Fruit fly (Drosophila melanogaster) whole organism, pupa: ENCODE measurements around the gene CG33766.

Experiments used
- CG10348 ChIP-seq: fragments of 200-800 bp; sonication (Bioruptor generic); IDR thresholded peaks from 2 replicates; pipeline ENCODE4 v1.3.6; 2022; ENCODE audit warnings: missing biosample characterization, missing genetic modification characterization
- CG14655 ChIP-seq: fragments of 200-800 bp; sonication (Bioruptor generic); optimal IDR thresholded peaks from 3 replicates; lab custom pipeline; 2017; ENCODE audit warnings: mild to moderate bottlenecking, missing biosample characterization, missing genetic modification reagents, missing genetic modification characterization
- EcR ChIP-seq: fragments of 200-800 bp; sonication (Bioruptor generic); optimal IDR thresholded peaks from 3 replicates; lab custom pipeline; 2019; ENCODE audit warnings: missing biosample characterization, missing genetic modification characterization, mild to moderate bottlenecking, moderate library complexity, missing genetic modification reagents
- gl ChIP-seq: fragments of 200-800 bp; sonication (Bioruptor generic); optimal IDR thresholded peaks from 2 replicates; lab custom pipeline; 2018; ENCODE audit warnings: missing biosample characterization, mild to moderate bottlenecking, missing genetic modification characterization

DNA sequence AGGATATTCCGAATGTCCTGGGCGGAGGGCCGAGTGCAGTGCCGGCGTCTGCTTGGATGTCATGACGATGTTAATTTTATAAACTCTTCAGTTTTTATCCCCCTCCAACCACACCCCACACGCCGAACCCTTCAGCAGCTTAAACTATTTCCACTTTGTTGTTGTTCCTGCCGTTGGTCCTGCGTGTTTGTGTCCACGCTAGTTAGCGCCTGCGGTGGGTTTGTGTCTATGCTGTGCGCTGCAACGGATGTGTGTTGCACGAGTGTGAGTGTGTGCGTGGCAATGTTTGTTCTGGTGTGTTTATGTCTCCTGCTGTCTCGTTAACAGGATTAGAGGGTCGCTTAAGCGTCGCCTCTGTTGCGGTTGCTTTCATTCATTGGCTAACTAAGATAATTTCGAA lies 28.6 kb upstream of the CG33766 start:
- TF ChIP-seq CG10348 (GFP tag; lab: Robert Waterston, UW), result no peak
- TF ChIP-seq EcR (GFP tag; lab: Kevin White, UChicago), result no peak
- TF ChIP-seq CG14655 (GFP tag; lab: Kevin White, UChicago), result no peak
- no peak for TF ChIP-seq gl (tag; lab: Kevin White, UChicago)
